Worm (Caenorhabditis elegans) whole organism, L1 larva: ENCODE results near the gene gldi-5.

ENCODE experiments used
- Y116A8C.19 ChIP-seq: sonication (generic microtip); optimal IDR thresholded peaks from 2 replicates; lab custom pipeline; 2016; ENCODE audit warnings: missing compliant biosample characterization, missing genetic modification characterization, borderline replicate concordance
- alr-1 ChIP-seq: fragments of 200-800 bp; sonication (Bioruptor generic); optimal IDR thresholded peaks from 2 replicates; lab custom pipeline; 2018; ENCODE audit warnings: borderline replicate concordance, mild to moderate bottlenecking, missing genetic modification characterization, missing compliant biosample characterization
- ama-1 ChIP-seq: fragments of 150-350 bp; optimal IDR thresholded peaks from 2 replicates; lab custom pipeline; 2014
- blmp-1 ChIP-seq: fragments of 150-350 bp; optimal IDR thresholded peaks from 2 replicates; lab custom pipeline; 2014; ENCODE audit warnings: missing biosample characterization, missing genetic modification characterization
- ceh-63 ChIP-seq: fragments of 200-800 bp; sonication (Bioruptor generic); optimal IDR thresholded peaks from 2 replicates; lab custom pipeline; 2018; ENCODE audit warnings: mild to moderate bottlenecking, missing genetic modification characterization, missing compliant biosample characterization
- ceh-82 ChIP-seq, 3 experiments: fragments of 150-350 bp in 1 of 3; sonication (generic microtip) in 2 of 3; optimal IDR thresholded peaks; 2 replicates each; lab custom pipeline; 2014 to 2017; ENCODE audit warnings: missing biosample characterization in 3 of 3, missing genetic modification characterization in 3 of 3
- ceh-88 ChIP-seq: fragments of 200-800 bp; sonication (Bioruptor generic); IDR thresholded peaks from 2 replicates; pipeline ENCODE4 v1.3.6; 2022; ENCODE audit warnings: missing genetic modification characterization, missing compliant biosample characterization
- dpl-1 ChIP-seq, 3 experiments: fragments of 150-350 bp in 2 of 3; sonication (generic microtip) in 1 of 3; optimal IDR thresholded peaks; 2 replicates each; lab custom pipeline; 2014 to 2017; ENCODE audit warnings: missing biosample characterization in 3 of 3, missing genetic modification characterization in 3 of 3, missing genetic modification reagents in 3 of 3
- efl-1 ChIP-seq, 4 experiments: fragments of 150-350 bp; optimal IDR thresholded peaks in 3 of 4; peaks in 1 of 4; 1 replicate in 1 of 4; 2 replicates in 3 of 4; lab custom pipeline; 2014; ENCODE audit warnings: missing biosample characterization in 2 of 4, missing genetic modification characterization in 2 of 4, missing genetic modification reagents in 2 of 4
- efl-3 ChIP-seq: fragments of 200-800 bp; sonication (Bioruptor generic); optimal IDR thresholded peaks from 2 replicates; lab custom pipeline; 2018; ENCODE audit warnings: mild to moderate bottlenecking, missing genetic modification characterization, missing compliant biosample characterization
- egl-13 ChIP-seq: sonication (generic microtip); optimal IDR thresholded peaks from 2 replicates; lab custom pipeline; 2016; ENCODE audit warnings: missing genotype, missing genetic modification reagents, missing genetic modification characterization, missing compliant biosample characterization
- egl-27 ChIP-seq, 2 experiments: fragments of 150-350 bp in 1 of 2; sonication (generic microtip); optimal IDR thresholded peaks; 3 replicates each; lab custom pipeline; 2017 to 2018; ENCODE audit warnings: missing biosample characterization in 2 of 2, missing genetic modification characterization in 2 of 2, missing genetic modification reagents in 2 of 2
- elt-3 ChIP-seq, 6 experiments: fragments of 150-350 bp in 1 of 6; sonication (generic microtip); optimal IDR thresholded peaks; 2 replicates each; lab custom pipeline; 2017 to 2018; ENCODE audit warnings: missing biosample characterization in 6 of 6, missing genetic modification characterization in 6 of 6, inconsistent platforms in 1 of 6
- fkh-10 ChIP-seq: sonication (generic microtip); optimal IDR thresholded peaks from 2 replicates; lab custom pipeline; 2017; ENCODE audit warnings: missing biosample characterization, missing genetic modification reagents, missing genetic modification characterization
- fkh-4 ChIP-seq: sonication (generic microtip); optimal IDR thresholded peaks from 2 replicates; lab custom pipeline; 2016; ENCODE audit warnings: missing compliant biosample characterization, missing genetic modification characterization, borderline replicate concordance
- fos-1 ChIP-seq: fragments of 150-350 bp; optimal IDR thresholded peaks from 2 replicates; lab custom pipeline; 2014; ENCODE audit warnings: missing biosample characterization, missing genetic modification characterization
- hlh-17 ChIP-seq: fragments of 200-800 bp; sonication (Bioruptor generic); optimal IDR thresholded peaks from 2 replicates; lab custom pipeline; 2018; ENCODE audit warnings: missing genetic modification characterization, mild to moderate bottlenecking, missing compliant biosample characterization, moderate library complexity, borderline replicate concordance
- hpl-2 ChIP-seq: fragments of 150-350 bp; optimal IDR thresholded peaks from 2 replicates; lab custom pipeline; 2014; ENCODE audit warnings: missing biosample characterization, missing genetic modification reagents, missing genetic modification characterization
- irx-1 ChIP-seq: sonication (generic microtip); optimal IDR thresholded peaks from 2 replicates; lab custom pipeline; 2016; ENCODE audit warnings: missing genetic modification characterization, missing compliant biosample characterization
- jun-1 ChIP-seq: fragments of 150-350 bp; optimal IDR thresholded peaks from 2 replicates; lab custom pipeline; 2014; ENCODE audit warnings: missing biosample characterization, missing genetic modification reagents, missing genetic modification characterization
- lin-14 ChIP-seq: fragments of 200-800 bp; sonication (Bioruptor generic); optimal IDR thresholded peaks from 2 replicates; lab custom pipeline; 2018; ENCODE audit warnings: mild to moderate bottlenecking, missing genetic modification characterization, moderate library complexity, missing compliant biosample characterization
- lin-35 ChIP-seq, 2 experiments: fragments of 150-350 bp; optimal IDR thresholded peaks; 2 replicates each; lab custom pipeline; 2014; ENCODE audit warnings: missing biosample characterization in 2 of 2, missing genetic modification characterization in 2 of 2, missing genetic modification reagents in 2 of 2
- lin-39 ChIP-seq: fragments of 150-350 bp; optimal IDR thresholded peaks from 2 replicates; lab custom pipeline; 2014; ENCODE audit warnings: missing biosample characterization, missing genetic modification reagents, missing genetic modification characterization
- lsy-2 ChIP-seq, 2 experiments: fragments of 150-350 bp; optimal IDR thresholded peaks; 2 replicates each; lab custom pipeline; 2014; ENCODE audit warnings: missing biosample characterization in 2 of 2, missing genetic modification characterization in 2 of 2
- mdl-1 ChIP-seq, 2 experiments: fragments of 150-350 bp; optimal IDR thresholded peaks; 2 replicates each; lab custom pipeline; 2014 to 2017; ENCODE audit warnings: missing biosample characterization in 2 of 2, missing genetic modification characterization in 2 of 2, inconsistent platforms in 1 of 2
- mef-2 ChIP-seq: fragments of 150-350 bp; optimal IDR thresholded peaks from 2 replicates; lab custom pipeline; 2014; ENCODE audit warnings: missing biosample characterization, missing genetic modification characterization
- mep-1 ChIP-seq: fragments of 150-350 bp; optimal IDR thresholded peaks from 2 replicates; lab custom pipeline; 2014; ENCODE audit warnings: missing biosample characterization, missing genetic modification characterization
- nhr-11 ChIP-seq: fragments of 150-350 bp; optimal IDR thresholded peaks from 2 replicates; lab custom pipeline; 2014; ENCODE audit warnings: missing biosample characterization, missing genetic modification characterization
- nhr-12 ChIP-seq: sonication (generic microtip); optimal IDR thresholded peaks from 2 replicates; lab custom pipeline; 2017; ENCODE audit warnings: missing biosample characterization, missing genetic modification characterization
- nhr-19 ChIP-seq: fragments of 200-800 bp; sonication (Bioruptor generic); conservative IDR thresholded peaks from 2 replicates; pipeline ENCODE4 v1.3.6; 2022; ENCODE audit warnings: missing genetic modification characterization, missing compliant biosample characterization
- nhr-20 ChIP-seq: sonication (generic microtip); optimal IDR thresholded peaks from 2 replicates; lab custom pipeline; 2016; ENCODE audit warnings: mild to moderate bottlenecking, missing genetic modification characterization, missing compliant biosample characterization
- nhr-237 ChIP-seq: fragments of 150-350 bp; optimal IDR thresholded peaks from 2 replicates; lab custom pipeline; 2014; ENCODE audit warnings: missing biosample characterization, missing genetic modification characterization
- nhr-71 ChIP-seq: sonication (generic microtip); optimal IDR thresholded peaks from 2 replicates; lab custom pipeline; 2016; ENCODE audit warnings: mild to moderate bottlenecking, missing genetic modification characterization, moderate library complexity, missing compliant biosample characterization
- nhr-90 ChIP-seq: sonication (generic microtip); optimal IDR thresholded peaks from 2 replicates; lab custom pipeline; 2016; ENCODE audit warnings: mild to moderate bottlenecking, missing genetic modification characterization, missing compliant biosample characterization; ENCODE audit not compliant: poor library complexity
- pag-3 ChIP-seq: sonication (generic microtip); optimal IDR thresholded peaks from 2 replicates; lab custom pipeline; 2017; ENCODE audit warnings: missing genetic modification characterization, mild to moderate bottlenecking, missing compliant biosample characterization, antibody characterized with exemption, borderline replicate concordance; ENCODE audit not compliant: insufficient read depth
- rnt-1 ChIP-seq: sonication (generic microtip); optimal IDR thresholded peaks from 2 replicates; lab custom pipeline; 2016; ENCODE audit warnings: mild to moderate bottlenecking, missing genetic modification characterization, moderate library complexity, missing compliant biosample characterization
- skn-1 ChIP-seq: fragments of 150-350 bp; optimal IDR thresholded peaks from 2 replicates; lab custom pipeline; 2014; ENCODE audit warnings: missing biosample characterization, missing genetic modification characterization
- snpc-4 ChIP-seq: fragments of 150-350 bp; optimal IDR thresholded peaks from 2 replicates; lab custom pipeline; 2014; ENCODE audit warnings: missing biosample characterization, missing genetic modification characterization
- snu-23 ChIP-seq: sonication (generic microtip); optimal IDR thresholded peaks from 2 replicates; lab custom pipeline; 2016; ENCODE audit warnings: missing genetic modification characterization, missing compliant biosample characterization
- swsn-7 ChIP-seq: sonication (generic microtip); optimal IDR thresholded peaks from 2 replicates; lab custom pipeline; 2016; ENCODE audit warnings: missing genetic modification characterization, missing compliant biosample characterization
- tbx-2 ChIP-seq: sonication (generic microtip); optimal IDR thresholded peaks from 2 replicates; lab custom pipeline; 2016; ENCODE audit warnings: missing genetic modification characterization, missing compliant biosample characterization
- tlp-1 ChIP-seq: fragments of 150-350 bp; optimal IDR thresholded peaks from 2 replicates; lab custom pipeline; 2014; ENCODE audit warnings: missing biosample characterization, missing genetic modification characterization
- unc-130 ChIP-seq: fragments of 150-350 bp; optimal IDR thresholded peaks from 2 replicates; lab custom pipeline; 2017; ENCODE audit warnings: missing biosample characterization, missing genetic modification characterization, inconsistent platforms
- unc-62 ChIP-seq: fragments of 150-350 bp; optimal IDR thresholded peaks from 2 replicates; lab custom pipeline; 2014; ENCODE audit warnings: missing biosample characterization, missing genetic modification reagents, missing genetic modification characterization
- unc-86 ChIP-seq: sonication (generic microtip); optimal IDR thresholded peaks from 2 replicates; lab custom pipeline; 2016; ENCODE audit warnings: missing genetic modification characterization, missing compliant biosample characterization
- xbp-1 ChIP-seq: sonication (generic microtip); optimal IDR thresholded peaks from 2 replicates; lab custom pipeline; 2016; ENCODE audit warnings: missing genetic modification characterization, missing compliant biosample characterization
- zip-4 ChIP-seq: fragments of 200-800 bp; sonication (Bioruptor generic); optimal IDR thresholded peaks from 2 replicates; lab custom pipeline; 2018; ENCODE audit warnings: mild to moderate bottlenecking, missing genetic modification characterization, moderate library complexity, missing compliant biosample characterization

The gldi-5 gene

DNA sequence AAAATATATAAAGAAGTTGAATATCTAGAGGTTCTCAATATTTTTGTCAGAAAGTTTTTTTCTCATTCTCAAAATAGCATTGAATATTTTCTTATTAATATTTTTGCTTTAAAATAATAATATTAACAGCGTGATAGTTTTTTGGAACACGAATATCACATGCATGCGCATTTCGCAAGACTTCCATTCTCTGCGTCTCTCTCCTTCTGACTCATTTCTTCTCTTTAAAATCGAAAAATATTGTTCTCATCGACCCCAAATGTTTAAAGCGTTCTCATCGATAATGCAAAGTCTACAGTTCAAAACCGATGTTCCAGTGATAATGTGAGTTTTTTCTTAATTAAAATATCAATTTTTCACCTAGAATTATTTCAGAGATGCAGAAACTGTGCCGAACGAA, 22.9 kb downstream of the gldi-5 start, which contains the start of gene C14B1.3 (continued):
- TF ChIP-seq egl-27 (tag; optimal IDR thresholded peaks at IDR 0.05; lab: Kevin White, UChicago) (no peak), lsy-2 (tag; optimal IDR thresholded peaks at IDR 0.05; lab: Kevin White, UChicago) (peak; percentile 28 to 32), ceh-82 (tag; optimal IDR thresholded peaks at IDR 0.05; lab: Kevin White, UChicago) (peak in 2 of 3 experiments; percentile 6 to 31), unc-62 (GFP tag; lab: Kevin White, UChicago) (no peak), fos-1 (tag; lab: Kevin White, UChicago) (no peak), nhr-20 (tag; lab: Kevin White, UChicago) (no peak), snpc-4 (tag; lab: Kevin White, UChicago) (no peak), nhr-12 (tag; lab: Kevin White, UChicago) (no peak), zip-4 (GFP tag; lab: Kevin White, UChicago) (peak; percentile 30), ceh-63 (no peak), lin-39 (tag; lab: Kevin White, UChicago) (no peak), fkh-4 (tag; lab: Kevin White, UChicago) (no peak), irx-1 (tag; lab: Kevin White, UChicago) (no peak), unc-86 (tag; lab: Kevin White, UChicago) (no peak), egl-13 (tag; lab: Kevin White, UChicago) (no peak), alr-1 (tag; lab: Kevin White, UChicago) (no peak), nhr-19 (GFP tag; lab: Robert Waterston, UW) (no peak), unc-130 (tag; lab: Kevin White, UChicago) (no peak), lin-14 (GFP tag; lab: Kevin White, UChicago) (peak; percentile 66), lin-35 (GFP tag; optimal IDR thresholded peaks at IDR 0.05; lab: Kevin White, UChicago) (peak; percentile 15 to 56), ceh-88 (no peak), efl-3 (GFP tag; lab: Kevin White, UChicago) (no peak), nhr-90 (tag; lab: Kevin White, UChicago) (no peak), nhr-237 (tag; lab: Kevin White, UChicago) (no peak)
- TF ChIP-seq, all 84 proteins: peak for 15

DNA sequence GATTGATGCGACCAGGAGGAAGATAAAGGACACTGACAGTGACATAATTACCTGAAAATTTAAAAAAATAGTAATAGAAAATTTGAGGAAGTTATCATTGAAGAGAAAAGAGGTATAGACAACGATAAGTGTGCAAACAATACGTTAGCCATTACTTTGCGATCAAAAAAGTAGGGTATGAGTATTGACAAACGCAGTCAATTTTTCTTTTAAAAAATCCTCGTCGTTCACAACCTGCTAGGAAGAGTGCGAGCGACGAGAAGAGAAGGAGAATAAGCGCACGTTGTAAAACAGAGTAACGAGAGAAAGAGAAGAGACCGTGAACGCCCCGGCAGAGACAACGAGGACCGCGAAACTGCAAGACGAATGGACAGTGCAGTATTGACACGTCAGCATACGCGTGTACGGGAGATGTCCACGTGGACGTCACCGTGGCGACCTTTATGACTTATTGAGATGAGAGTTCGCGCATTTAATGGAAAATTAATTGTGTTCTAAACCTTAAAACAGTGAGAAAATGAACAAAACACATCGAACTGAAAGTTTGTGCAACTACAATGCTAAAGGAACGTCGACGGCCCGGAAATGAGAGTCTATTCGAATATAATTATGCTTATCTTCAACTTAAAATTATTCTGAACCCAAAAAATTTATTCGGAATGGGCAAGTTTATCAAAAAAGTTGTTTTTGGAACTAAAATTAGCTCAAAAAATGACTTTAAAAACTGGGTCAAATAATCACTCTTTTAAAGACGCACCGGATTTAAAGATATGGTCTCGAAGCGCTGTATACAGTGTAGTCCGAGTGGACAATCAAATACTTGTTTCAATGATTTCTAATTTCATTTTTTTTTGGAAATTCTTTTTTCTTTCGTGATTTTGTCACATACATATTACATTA, 24.6 kb downstream of the gldi-5 start, which contains the start of the genes pdi-1 and C14B1.2:
Gene pdi-1 (minus strand): TSS at position 51 of the 900 bp plus-strand sequence.
Gene C14B1.2 (plus strand): TSS at position 850 of the 900 bp plus-strand sequence.
- TF ChIP-seq snu-23 (peak; percentile 47), pag-3 (tag; lab: Kevin White, UChicago) (no peak), jun-1 (tag; lab: Kevin White, UChicago) (no peak), unc-130 (tag; lab: Kevin White, UChicago) (no peak), lin-14 (GFP tag; lab: Kevin White, UChicago) (peak; percentile 90), mep-1 (tag; lab: Kevin White, UChicago) (peak; percentile 47), rnt-1 (tag; lab: Kevin White, UChicago) (peak; percentile 9), nhr-20 (tag; lab: Kevin White, UChicago) (no peak), efl-1 (optimal IDR thresholded peaks at IDR 0.05; lab: Kevin White, UChicago) (peak; percentile 2 to 31), efl-1 (GFP tag; optimal IDR thresholded peaks at IDR 0.05 in 1 of 2; lab: Kevin White, UChicago) (peak in 1 of 2 experiments; percentile 33), nhr-71 (tag; lab: Kevin White, UChicago) (peak; percentile 55), blmp-1 (tag; lab: Kevin White, UChicago) (peak; percentile 20), dpl-1 (GFP tag; optimal IDR thresholded peaks at IDR 0.05; lab: Kevin White, UChicago) (peak in 2 of 3 experiments; percentile 3 to 10), tbx-2 (tag; lab: Kevin White, UChicago) (peak; percentile 23), nhr-11 (tag; lab: Kevin White, UChicago) (no peak), fkh-10 (GFP tag; lab: Kevin White, UChicago) (no peak), mef-2 (no peak), skn-1 (tag; lab: Kevin White, UChicago) (no peak), nhr-19 (GFP tag; lab: Robert Waterston, UW) (0 out of 2 replicates have a peak, but pooled peaks have one; percentile 10), tlp-1 (tag; lab: Kevin White, UChicago) (no peak), hpl-2 (GFP tag; lab: Kevin White, UChicago) (no peak), ama-1 (lab: Kevin White, UChicago) (no peak), Y116A8C.19 (tag; lab: Kevin White, UChicago) (no peak), swsn-7 (peak; percentile 14), lsy-2 (tag; optimal IDR thresholded peaks at IDR 0.05; lab: Kevin White, UChicago) (peak in 1 of 2 experiments; percentile 25), elt-3 (tag; optimal IDR thresholded peaks at IDR 0.05; lab: Kevin White, UChicago) (peak in 1 of 6 experiments; percentile 22), xbp-1 (tag; lab: Kevin White, UChicago) (peak; percentile 98), mdl-1 (tag; optimal IDR thresholded peaks at IDR 0.05; lab: Kevin White, UChicago) (peak in 1 of 2 experiments; percentile 70), hlh-17 (GFP tag; lab: Kevin White, UChicago) (no peak)
